Worm (Caenorhabditis elegans): ENCODE results near the gene F21C10.13.

DNA sequence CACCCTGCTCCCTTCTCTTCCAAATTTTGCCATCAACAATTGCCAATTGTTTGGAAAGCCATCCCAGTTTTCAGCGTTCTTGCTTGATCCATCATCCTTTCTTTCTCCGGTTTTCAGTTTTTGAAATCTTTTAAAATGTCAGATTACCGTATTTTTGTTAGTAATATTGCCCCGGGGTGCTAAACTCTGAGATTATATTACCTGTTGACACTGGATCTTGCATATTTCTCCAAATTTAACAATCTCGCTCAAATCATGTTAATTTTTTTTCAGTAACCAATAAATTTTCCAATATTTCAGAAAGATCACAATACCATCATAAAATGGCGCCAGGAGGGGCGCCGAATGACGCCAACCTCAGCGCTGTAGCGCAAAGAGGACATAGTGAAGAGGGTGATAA lies 9.6 kb upstream of the F21C10.13 start, which contains the start of gene F21C10.7:
- TF ChIP-seq egl-27 (tag; optimal IDR thresholded peaks at IDR 0.05) (no peak), unc-39 (tag; optimal IDR thresholded peaks at IDR 0.05) (no peak), lin-15B (tag; optimal IDR thresholded peaks at IDR 0.05) (no peak)
